Worm (Caenorhabditis elegans) whole organism, midembryonic: Measurements from ENCODE around the gene Y39G8B.1.
"Not testable (repeated sequence)": the region's sequence is repeated elsewhere in the genome, so short reads cannot be mapped to it uniquely, and the experiment has no call there.

Experiments used
- T22C8.4 ChIP-seq: fragments of 200-800 bp; sonication (Bioruptor generic); IDR thresholded peaks from 2 replicates; pipeline ENCODE4 v1.3.6; 2022; ENCODE audit warnings: missing genetic modification characterization, missing compliant biosample characterization
- cog-1 ChIP-seq: sonication (generic microtip); optimal IDR thresholded peaks from 2 replicates; lab custom pipeline; 2016; ENCODE audit warnings: missing genetic modification characterization, missing compliant biosample characterization
- flt-1 ChIP-seq: fragments of 200-800 bp; sonication (Bioruptor generic); IDR thresholded peaks from 2 replicates; pipeline ENCODE4 v1.3.6; 2022; ENCODE audit warnings: missing genetic modification characterization, missing compliant biosample characterization
- klf-2 ChIP-seq: fragments of 200-800 bp; sonication (Bioruptor generic); conservative IDR thresholded peaks from 2 replicates; pipeline ENCODE4 v1.3.6; 2022; ENCODE audit warnings: missing genetic modification reagents, missing genetic modification characterization, missing compliant biosample characterization
- med-1 ChIP-seq: sonication (generic microtip); optimal IDR thresholded peaks from 2 replicates; lab custom pipeline; 2017; ENCODE audit warnings: missing genetic modification characterization, mild to moderate bottlenecking, missing compliant biosample characterization, antibody characterized with exemption, missing genetic modification reagents; ENCODE audit not compliant: insufficient read depth
- ref-1 ChIP-seq: fragments of 200-800 bp; sonication (Bioruptor generic); conservative IDR thresholded peaks from 2 replicates; pipeline ENCODE4 v1.3.6; 2022; ENCODE audit warnings: missing genetic modification reagents, missing genetic modification characterization, missing compliant biosample characterization
- tab-1 ChIP-seq: fragments of 200-800 bp; sonication (Bioruptor generic); IDR thresholded peaks from 2 replicates; pipeline ENCODE4 v1.3.6; 2022; ENCODE audit warnings: missing genetic modification characterization, missing compliant biosample characterization
- ztf-23 ChIP-seq: fragments of 200-800 bp; sonication (Bioruptor generic); IDR thresholded peaks from 2 replicates; pipeline ENCODE4 v1.3.6; 2022; ENCODE audit warnings: missing genetic modification reagents, missing genetic modification characterization, missing compliant biosample characterization
- ztf-29 ChIP-seq: fragments of 200-800 bp; sonication (Bioruptor generic); IDR thresholded peaks from 2 replicates; pipeline ENCODE4 v1.3.6; 2022; ENCODE audit warnings: missing genetic modification reagents, missing genetic modification characterization, missing compliant biosample characterization

Y39G8B.1 gene

DNA sequence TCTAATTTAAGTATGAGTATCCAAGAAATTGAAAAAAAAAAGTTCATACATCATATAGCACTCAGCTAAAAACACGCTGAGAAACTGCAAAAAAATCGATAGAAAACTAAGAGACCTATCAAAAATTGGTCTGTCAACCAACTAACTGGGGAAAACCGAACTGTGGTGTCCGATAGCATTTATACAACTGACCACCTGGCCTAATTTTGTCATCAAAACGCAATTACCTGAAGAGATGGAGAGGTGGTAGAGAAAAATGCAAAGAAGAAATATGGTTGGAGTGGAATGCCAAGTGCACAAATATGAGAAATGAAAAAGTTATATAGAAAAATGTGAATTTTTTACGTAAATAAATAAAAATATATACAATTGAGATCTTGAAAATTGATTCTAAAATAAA is at the start of gene Y39G8B.1:
Gene Y39G8B.1, minus strand, starts transcription at position 299 of the 400 bp plus-strand sequence.
- TF ChIP-seq ztf-29 (no peak), T22C8.4 (no peak; the same call in 1 of the 2 replicates), cog-1 (tag; lab: Kevin White, UChicago) (no peak), klf-2 (GFP tag; lab: Robert Waterston, UW) (no peak), ztf-23 (GFP tag; lab: Robert Waterston, UW) (no peak), tab-1 (GFP tag; lab: Robert Waterston, UW) (no peak), ref-1 (GFP tag; lab: Robert Waterston, UW) (no peak), med-1 (GFP tag; lab: Kevin White, UChicago) (no peak), flt-1 (GFP tag; lab: Robert Waterston, UW) (no peak)

- TF ChIP-seq flt-1, ref-1, tab-1 (GFP tag; lab: Robert Waterston, UW): not testable (repeated sequence)
These were observed 47.6 kb upstream of the Y39G8B.1 start, which contains the start of gene F01D5.10 for ce11 chrII:14021230-14021629. Gene F01D5.10 (minus strand): TSS chrII:14021330.

DNA sequence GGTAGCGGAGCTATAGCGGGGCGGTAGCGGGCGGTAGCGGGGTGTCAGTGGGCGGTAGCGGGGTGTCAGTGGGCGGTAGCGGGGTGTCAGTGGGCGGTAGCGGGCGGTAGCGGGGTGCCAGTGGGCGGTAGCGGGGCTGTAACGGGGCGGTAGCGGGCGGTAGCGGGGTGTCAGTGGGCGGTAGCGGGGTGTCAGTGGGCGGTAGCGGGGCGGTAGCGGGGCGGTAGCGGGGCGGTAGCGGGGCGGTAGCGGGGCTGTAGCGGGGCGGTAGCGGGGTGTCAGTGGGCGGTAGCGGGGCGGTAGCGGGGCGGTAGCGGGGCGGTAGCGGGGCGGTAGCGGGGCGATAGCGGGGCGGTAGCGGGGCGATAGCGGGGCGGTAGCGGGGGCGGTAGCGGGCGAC is 46.0 kb upstream of the Y39G8B.1 start:
- TF ChIP-seq ztf-23 (GFP tag; lab: Robert Waterston, UW) (0 out of 2 replicates have a peak, but pooled peaks have one; percentile 59), flt-1 (GFP tag; lab: Robert Waterston, UW) (peak; percentile 76; the same call in 1 of the 2 replicates), T22C8.4 (peak; percentile 42; the same call in 1 of the 2 replicates), ref-1 (GFP tag; lab: Robert Waterston, UW) (peak; percentile 51; the same call in 1 of the 2 replicates), ztf-29 (peak; percentile 19; the same call in 1 of the 2 replicates), tab-1 (GFP tag; lab: Robert Waterston, UW) (0 out of 2 replicates have a peak, but pooled peaks have one; percentile 75)

- TF ChIP-seq ztf-29, result no peak
- TF ChIP-seq tab-1 (GFP tag; lab: Robert Waterston, UW), result no peak
- TF ChIP-seq T22C8.4, result peak; percentile 76; the same call in 1 of the 2 replicates
These were observed 45.3 kb upstream of the Y39G8B.1 start for ce11 chrII:14018887-14019286.

- TF ChIP-seq flt-1 (GFP tag; lab: Robert Waterston, UW) (no peak), ztf-23 (GFP tag; lab: Robert Waterston, UW) (peak; percentile 22; the same call in 1 of the 2 replicates)
These were observed 44.6 kb upstream of the Y39G8B.1 start for ce11 chrII:14018192-14018591.

ce11 chrII:14016865-14017264 is 43.3 kb upstream of the Y39G8B.1 start, which contains the start of gene cyp-37A1:
Gene cyp-37A1 (minus strand): TSS chrII:14016965.
- TF ChIP-seq tab-1 (GFP tag; lab: Robert Waterston, UW), result no peak
- TF ChIP-seq med-1 (GFP tag; lab: Kevin White, UChicago), result no peak
- no peak for TF ChIP-seq flt-1 (GFP tag; lab: Robert Waterston, UW)
- no peak for TF ChIP-seq ztf-23 (GFP tag; lab: Robert Waterston, UW)
- TF ChIP-seq ztf-29, result no peak
- no peak for TF ChIP-seq ref-1 (GFP tag; lab: Robert Waterston, UW)
- no peak for TF ChIP-seq klf-2 (GFP tag; lab: Robert Waterston, UW)
- TF ChIP-seq cog-1 (tag; lab: Kevin White, UChicago), result no peak

- TF ChIP-seq flt-1 (GFP tag; lab: Robert Waterston, UW) (no peak), ztf-29 (no peak), klf-2 (GFP tag; lab: Robert Waterston, UW) (no peak), ztf-23 (GFP tag; lab: Robert Waterston, UW) (no peak), ref-1 (GFP tag; lab: Robert Waterston, UW) (no peak), tab-1 (GFP tag; lab: Robert Waterston, UW) (no peak), cog-1 (tag; lab: Kevin White, UChicago) (no peak), med-1 (GFP tag; lab: Kevin White, UChicago) (no peak), T22C8.4 (no peak)
These were observed 41.0 kb upstream of the Y39G8B.1 start for ce11 chrII:14014637-14015036.

ce11 chrII:14010656-14011376 is 37.2 kb upstream of the Y39G8B.1 start, which contains the start of gene F01D5.8:
Gene F01D5.8 (plus strand): TSS chrII:14010706.
- TF ChIP-seq cog-1 (tag; lab: Kevin White, UChicago), result no peak

- no peak for TF ChIP-seq ref-1 (GFP tag; lab: Robert Waterston, UW)
- TF ChIP-seq tab-1 (GFP tag; lab: Robert Waterston, UW), result no peak
- no peak for TF ChIP-seq klf-2 (GFP tag; lab: Robert Waterston, UW)
- TF ChIP-seq ztf-29, result no peak
These were observed 34.7 kb upstream of the Y39G8B.1 start, which contains the start of gene F01D5.7 for ce11 chrII:14008359-14008758. Gene F01D5.7 (plus strand): TSS chrII:14008659.

- no peak for TF ChIP-seq flt-1 (GFP tag; lab: Robert Waterston, UW)
- no peak for TF ChIP-seq ztf-29
- TF ChIP-seq klf-2 (GFP tag; lab: Robert Waterston, UW), result no peak
- TF ChIP-seq ztf-23 (GFP tag; lab: Robert Waterston, UW), result no peak
- no peak for TF ChIP-seq cog-1 (tag; lab: Kevin White, UChicago)
- no peak for TF ChIP-seq T22C8.4
- no peak for TF ChIP-seq med-1 (GFP tag; lab: Kevin White, UChicago)
- no peak for TF ChIP-seq ref-1 (GFP tag; lab: Robert Waterston, UW)
These were observed 32.6 kb upstream of the Y39G8B.1 start, which contains the start of gene F01D5.6 for ce11 chrII:14006210-14006609. Gene F01D5.6 (plus strand): TSS chrII:14006510.
